Fruit fly (Drosophila melanogaster) whole organism, adult: Measurements from ENCODE around the gene CG14340.
A peak's percentile ranks its signal among the peaks of the same experiment; 100 is the strongest.

Source experiments
- Crg-1 ChIP-seq: fragments of 200-800 bp; sonication (Bioruptor generic); optimal IDR thresholded peaks from 2 replicates; lab custom pipeline; 2016; ENCODE audit warnings: missing biosample characterization, missing genetic modification characterization
- cnc ChIP-seq, 2 experiments: fragments of >200 bp; optimal IDR thresholded peaks; 2 replicates each; lab custom pipeline; 2017
- kay ChIP-seq: fragments of 200-800 bp; sonication (Bioruptor generic); peaks from one replicate; lab custom pipeline; 2016; ENCODE audit warnings: missing biosample characterization, missing genetic modification characterization, borderline replicate concordance
- ovo ChIP-seq: fragments of 200-800 bp; sonication (Bioruptor generic); optimal IDR thresholded peaks from 2 replicates; lab custom pipeline; 2016; ENCODE audit warnings: missing biosample characterization, missing genetic modification characterization
- pad ChIP-seq: fragments of 200-800 bp; sonication (Bioruptor generic); optimal IDR thresholded peaks from 3 replicates; lab custom pipeline; 2017; ENCODE audit warnings: missing biosample characterization, missing genetic modification characterization, mild to moderate bottlenecking, moderate library complexity, missing genetic modification reagents

DNA sequence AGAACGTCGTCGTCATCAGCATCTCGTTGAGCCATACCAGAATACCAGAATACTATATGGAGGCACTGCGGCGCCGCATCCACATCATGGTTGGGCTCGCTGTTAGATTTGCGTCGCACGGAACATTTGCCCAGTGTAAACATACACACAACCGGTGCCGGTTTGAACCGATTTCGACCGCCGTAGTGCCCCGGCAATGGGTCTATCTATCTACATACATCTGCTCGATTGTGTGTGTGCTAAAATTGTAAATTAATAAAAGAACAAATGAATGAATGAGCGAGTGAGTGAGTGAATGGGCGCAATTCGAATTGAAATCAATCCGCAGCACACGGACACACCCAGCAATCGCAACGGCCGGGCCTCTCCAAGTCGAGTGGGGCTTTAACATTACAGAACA, 12.7 kb downstream of the CG14340 start:
- TF ChIP-seq pad (GFP tag; lab: Kevin White, UChicago) (no peak), cnc (optimal IDR thresholded peaks at IDR 0.05; lab: Kevin White, UChicago) (no peak), ovo (GFP tag; lab: Kevin White, UChicago) (no peak), Crg-1 (GFP tag; lab: Kevin White, UChicago) (no peak), kay (GFP tag; lab: Kevin White, UChicago) (peak; percentile 59)
